Worm (Caenorhabditis elegans) whole organism, L1 larva: ENCODE data around the gene catp-8.

Source experiments
- C04F5.9 ChIP-seq: sonication (generic microtip); optimal IDR thresholded peaks from 2 replicates; lab custom pipeline; 2016; ENCODE audit warnings: missing genetic modification characterization, missing compliant biosample characterization
- C16A3.4 ChIP-seq: fragments of 150-350 bp; optimal IDR thresholded peaks from 2 replicates; lab custom pipeline; 2014; ENCODE audit warnings: missing biosample characterization, missing genetic modification characterization
- F16B12.6 ChIP-seq: fragments of 150-350 bp; optimal IDR thresholded peaks from 2 replicates; lab custom pipeline; 2014; ENCODE audit warnings: missing biosample characterization, missing genetic modification characterization
- Y116A8C.19 ChIP-seq: sonication (generic microtip); optimal IDR thresholded peaks from 2 replicates; lab custom pipeline; 2016; ENCODE audit warnings: missing compliant biosample characterization, missing genetic modification characterization, borderline replicate concordance
- aha-1 ChIP-seq: fragments of 150-350 bp; optimal IDR thresholded peaks from 2 replicates; lab custom pipeline; 2014; ENCODE audit warnings: missing biosample characterization, missing genetic modification characterization
- alr-1 ChIP-seq: fragments of 200-800 bp; sonication (Bioruptor generic); optimal IDR thresholded peaks from 2 replicates; lab custom pipeline; 2018; ENCODE audit warnings: borderline replicate concordance, mild to moderate bottlenecking, missing genetic modification characterization, missing compliant biosample characterization
- aly-2 ChIP-seq: fragments of 150-350 bp; optimal IDR thresholded peaks from 2 replicates; lab custom pipeline; 2014; ENCODE audit warnings: missing biosample characterization, missing genetic modification characterization
- ceh-8 ChIP-seq: fragments of 200-800 bp; sonication (Bioruptor generic); optimal IDR thresholded peaks from 2 replicates; lab custom pipeline; 2018; ENCODE audit warnings: mild to moderate bottlenecking, missing genetic modification characterization, moderate library complexity, missing compliant biosample characterization
- ceh-82 ChIP-seq, 3 experiments: fragments of 150-350 bp in 1 of 3; sonication (generic microtip) in 2 of 3; optimal IDR thresholded peaks; 2 replicates each; lab custom pipeline; 2014 to 2017; ENCODE audit warnings: missing biosample characterization in 3 of 3, missing genetic modification characterization in 3 of 3
- ceh-88 ChIP-seq: fragments of 200-800 bp; sonication (Bioruptor generic); IDR thresholded peaks from 2 replicates; pipeline ENCODE4 v1.3.6; 2022; ENCODE audit warnings: missing genetic modification characterization, missing compliant biosample characterization
- ceh-90 ChIP-seq: sonication (generic microtip); optimal IDR thresholded peaks from 2 replicates; lab custom pipeline; 2016; ENCODE audit warnings: missing genetic modification characterization, missing compliant biosample characterization
- dpl-1 ChIP-seq, 3 experiments: fragments of 150-350 bp in 2 of 3; sonication (generic microtip) in 1 of 3; optimal IDR thresholded peaks; 2 replicates each; lab custom pipeline; 2014 to 2017; ENCODE audit warnings: missing biosample characterization in 3 of 3, missing genetic modification characterization in 3 of 3, missing genetic modification reagents in 3 of 3
- dsc-1 ChIP-seq: sonication (generic microtip); optimal IDR thresholded peaks from 2 replicates; lab custom pipeline; 2016; ENCODE audit warnings: mild to moderate bottlenecking, missing genetic modification characterization, missing compliant biosample characterization
- efl-1 ChIP-seq, 4 experiments: fragments of 150-350 bp; optimal IDR thresholded peaks in 3 of 4; peaks in 1 of 4; 1 replicate in 1 of 4; 2 replicates in 3 of 4; lab custom pipeline; 2014; ENCODE audit warnings: missing biosample characterization in 2 of 4, missing genetic modification characterization in 2 of 4, missing genetic modification reagents in 2 of 4
- efl-3 ChIP-seq: fragments of 200-800 bp; sonication (Bioruptor generic); optimal IDR thresholded peaks from 2 replicates; lab custom pipeline; 2018; ENCODE audit warnings: mild to moderate bottlenecking, missing genetic modification characterization, missing compliant biosample characterization
- fkh-4 ChIP-seq: sonication (generic microtip); optimal IDR thresholded peaks from 2 replicates; lab custom pipeline; 2016; ENCODE audit warnings: missing compliant biosample characterization, missing genetic modification characterization, borderline replicate concordance
- fkh-8 ChIP-seq: sonication (generic microtip); optimal IDR thresholded peaks from 2 replicates; lab custom pipeline; 2016; ENCODE audit warnings: mild to moderate bottlenecking, missing genetic modification characterization, missing compliant biosample characterization
- fos-1 ChIP-seq: fragments of 150-350 bp; optimal IDR thresholded peaks from 2 replicates; lab custom pipeline; 2014; ENCODE audit warnings: missing biosample characterization, missing genetic modification characterization
- grh-1 ChIP-seq: fragments of 200-800 bp; sonication (Bioruptor generic); IDR thresholded peaks from 2 replicates; pipeline ENCODE4 v1.3.6; 2022; ENCODE audit warnings: missing genetic modification reagents, missing genetic modification characterization, missing compliant biosample characterization
- hlh-17 ChIP-seq: fragments of 200-800 bp; sonication (Bioruptor generic); optimal IDR thresholded peaks from 2 replicates; lab custom pipeline; 2018; ENCODE audit warnings: missing genetic modification characterization, mild to moderate bottlenecking, missing compliant biosample characterization, moderate library complexity, borderline replicate concordance
- hpl-2 ChIP-seq: fragments of 150-350 bp; optimal IDR thresholded peaks from 2 replicates; lab custom pipeline; 2014; ENCODE audit warnings: missing biosample characterization, missing genetic modification reagents, missing genetic modification characterization
- isw-1 ChIP-seq: fragments of 200-800 bp; sonication (Bioruptor generic); IDR thresholded peaks from 2 replicates; pipeline ENCODE4 v1.3.6; 2022; ENCODE audit warnings: missing genetic modification characterization, missing compliant biosample characterization
- jun-1 ChIP-seq: fragments of 150-350 bp; optimal IDR thresholded peaks from 2 replicates; lab custom pipeline; 2014; ENCODE audit warnings: missing biosample characterization, missing genetic modification reagents, missing genetic modification characterization
- lin-13 ChIP-seq: fragments of 150-350 bp; optimal IDR thresholded peaks from 2 replicates; lab custom pipeline; 2014; ENCODE audit warnings: missing biosample characterization, missing genetic modification reagents, missing genetic modification characterization
- lin-14 ChIP-seq: fragments of 200-800 bp; sonication (Bioruptor generic); optimal IDR thresholded peaks from 2 replicates; lab custom pipeline; 2018; ENCODE audit warnings: mild to moderate bottlenecking, missing genetic modification characterization, moderate library complexity, missing compliant biosample characterization
- lin-15B ChIP-seq: fragments of 150-350 bp; sonication (generic microtip); optimal IDR thresholded peaks from 3 replicates; lab custom pipeline; 2014; ENCODE audit warnings: missing biosample characterization, missing genetic modification characterization
- lin-35 ChIP-seq, 2 experiments: fragments of 150-350 bp; optimal IDR thresholded peaks; 2 replicates each; lab custom pipeline; 2014; ENCODE audit warnings: missing biosample characterization in 2 of 2, missing genetic modification characterization in 2 of 2, missing genetic modification reagents in 2 of 2
- mdl-1 ChIP-seq, 2 experiments: fragments of 150-350 bp; optimal IDR thresholded peaks; 2 replicates each; lab custom pipeline; 2014 to 2017; ENCODE audit warnings: missing biosample characterization in 2 of 2, missing genetic modification characterization in 2 of 2, inconsistent platforms in 1 of 2
- mef-2 ChIP-seq: fragments of 150-350 bp; optimal IDR thresholded peaks from 2 replicates; lab custom pipeline; 2014; ENCODE audit warnings: missing biosample characterization, missing genetic modification characterization
- mep-1 ChIP-seq: fragments of 150-350 bp; optimal IDR thresholded peaks from 2 replicates; lab custom pipeline; 2014; ENCODE audit warnings: missing biosample characterization, missing genetic modification characterization
- nhr-11 ChIP-seq: fragments of 150-350 bp; optimal IDR thresholded peaks from 2 replicates; lab custom pipeline; 2014; ENCODE audit warnings: missing biosample characterization, missing genetic modification characterization
- nhr-12 ChIP-seq: sonication (generic microtip); optimal IDR thresholded peaks from 2 replicates; lab custom pipeline; 2017; ENCODE audit warnings: missing biosample characterization, missing genetic modification characterization
- nhr-19 ChIP-seq: fragments of 200-800 bp; sonication (Bioruptor generic); conservative IDR thresholded peaks from 2 replicates; pipeline ENCODE4 v1.3.6; 2022; ENCODE audit warnings: missing genetic modification characterization, missing compliant biosample characterization
- nhr-20 ChIP-seq: sonication (generic microtip); optimal IDR thresholded peaks from 2 replicates; lab custom pipeline; 2016; ENCODE audit warnings: mild to moderate bottlenecking, missing genetic modification characterization, missing compliant biosample characterization
- nhr-47 ChIP-seq: sonication (generic microtip); optimal IDR thresholded peaks from 2 replicates; lab custom pipeline; 2016; ENCODE audit warnings: mild to moderate bottlenecking, missing genetic modification characterization, moderate library complexity, missing compliant biosample characterization
- nhr-77 ChIP-seq: fragments of 150-350 bp; optimal IDR thresholded peaks from 2 replicates; lab custom pipeline; 2014; ENCODE audit warnings: missing biosample characterization, missing genetic modification characterization
- nhr-85 ChIP-seq: sonication (generic microtip); peaks from one replicate; lab custom pipeline; 2016; ENCODE audit warnings: missing genetic modification characterization, inconsistent platforms, missing compliant biosample characterization
- nhr-90 ChIP-seq: sonication (generic microtip); optimal IDR thresholded peaks from 2 replicates; lab custom pipeline; 2016; ENCODE audit warnings: mild to moderate bottlenecking, missing genetic modification characterization, missing compliant biosample characterization; ENCODE audit not compliant: poor library complexity
- pqm-1 ChIP-seq: sonication (generic microtip); optimal IDR thresholded peaks from 3 replicates; lab custom pipeline; 2017; ENCODE audit warnings: missing biosample characterization, missing genetic modification characterization
- skn-1 ChIP-seq: fragments of 150-350 bp; optimal IDR thresholded peaks from 2 replicates; lab custom pipeline; 2014; ENCODE audit warnings: missing biosample characterization, missing genetic modification characterization
- snpc-4 ChIP-seq: fragments of 150-350 bp; optimal IDR thresholded peaks from 2 replicates; lab custom pipeline; 2014; ENCODE audit warnings: missing biosample characterization, missing genetic modification characterization
- snu-23 ChIP-seq: sonication (generic microtip); optimal IDR thresholded peaks from 2 replicates; lab custom pipeline; 2016; ENCODE audit warnings: missing genetic modification characterization, missing compliant biosample characterization
- sox-4 ChIP-seq: sonication (generic microtip); optimal IDR thresholded peaks from 2 replicates; lab custom pipeline; 2016; ENCODE audit warnings: missing genetic modification characterization, missing compliant biosample characterization
- swsn-7 ChIP-seq: sonication (generic microtip); optimal IDR thresholded peaks from 2 replicates; lab custom pipeline; 2016; ENCODE audit warnings: missing genetic modification characterization, missing compliant biosample characterization
- tbx-2 ChIP-seq: sonication (generic microtip); optimal IDR thresholded peaks from 2 replicates; lab custom pipeline; 2016; ENCODE audit warnings: missing genetic modification characterization, missing compliant biosample characterization
- tlp-1 ChIP-seq: fragments of 150-350 bp; optimal IDR thresholded peaks from 2 replicates; lab custom pipeline; 2014; ENCODE audit warnings: missing biosample characterization, missing genetic modification characterization
- unc-130 ChIP-seq: fragments of 150-350 bp; optimal IDR thresholded peaks from 2 replicates; lab custom pipeline; 2017; ENCODE audit warnings: missing biosample characterization, missing genetic modification characterization, inconsistent platforms
- unc-86 ChIP-seq: sonication (generic microtip); optimal IDR thresholded peaks from 2 replicates; lab custom pipeline; 2016; ENCODE audit warnings: missing genetic modification characterization, missing compliant biosample characterization
- zip-4 ChIP-seq: fragments of 200-800 bp; sonication (Bioruptor generic); optimal IDR thresholded peaks from 2 replicates; lab custom pipeline; 2018; ENCODE audit warnings: mild to moderate bottlenecking, missing genetic modification characterization, moderate library complexity, missing compliant biosample characterization
- ztf-11 ChIP-seq, 2 experiments: sonication (generic microtip); optimal IDR thresholded peaks; 2 replicates each; lab custom pipeline; 2016 to 2017; ENCODE audit warnings: missing genetic modification characterization in 2 of 2, missing biosample characterization in 1 of 2, missing compliant biosample characterization in 1 of 2

The catp-8 gene

ce11 chrIV:11526189-11526588, 47.1 kb upstream of the catp-8 start:
- TF ChIP-seq nhr-47 (tag; lab: Kevin White, UChicago) (no peak), nhr-85 (tag; lab: Kevin White, UChicago) (peak; percentile 50)

ce11 chrIV:11524241-11524692, 45.2 kb upstream of the catp-8 start, which contains the start of gene mep-1:
mep-1 (plus strand) TSS chrIV:11524642.
- TF ChIP-seq swsn-7 (tag; lab: Kevin White, UChicago) (peak; percentile 75), unc-130 (tag; lab: Kevin White, UChicago) (peak; percentile 3), tbx-2 (tag; lab: Kevin White, UChicago) (peak; percentile 33), lin-35 (GFP tag; optimal IDR thresholded peaks at IDR 0.05; lab: Kevin White, UChicago) (peak; percentile 51 to 76), C04F5.9 (tag; lab: Kevin White, UChicago) (peak; percentile 11), C16A3.4 (tag; lab: Kevin White, UChicago) (peak; percentile 42), mdl-1 (tag; optimal IDR thresholded peaks at IDR 0.05; lab: Kevin White, UChicago) (peak in 1 of 2 experiments; percentile 32), mef-2 (tag; lab: Kevin White, UChicago) (peak; percentile 20), sox-4 (no peak), nhr-47 (tag; lab: Kevin White, UChicago) (peak; percentile 63), Y116A8C.19 (tag; lab: Kevin White, UChicago) (no peak), pqm-1 (tag; lab: Kevin White, UChicago) (no peak), zip-4 (GFP tag; lab: Kevin White, UChicago) (no peak), ceh-88 (GFP tag; lab: Robert Waterston, UW) (no peak), nhr-90 (tag; lab: Kevin White, UChicago) (peak; percentile 30), lin-14 (peak; percentile 91), efl-3 (GFP tag; lab: Kevin White, UChicago) (no peak), nhr-11 (no peak), jun-1 (tag; lab: Kevin White, UChicago) (no peak), skn-1 (peak; percentile 66), grh-1 (no peak), dpl-1 (GFP tag; optimal IDR thresholded peaks at IDR 0.05; lab: Kevin White, UChicago) (peak; percentile 59 to 69 (median 68)), isw-1 (peak; percentile 38; the same call in 1 of the 2 replicates), tlp-1 (tag; lab: Kevin White, UChicago) (no peak), unc-86 (peak; percentile 52), fkh-8 (tag; lab: Kevin White, UChicago) (peak; percentile 84), snpc-4 (tag; lab: Kevin White, UChicago) (peak; percentile 34), F16B12.6 (tag; lab: Kevin White, UChicago) (peak; percentile 42), hlh-17 (no peak), fos-1 (tag; lab: Kevin White, UChicago) (peak; percentile 32), mep-1 (tag; lab: Kevin White, UChicago) (peak; percentile 65), snu-23 (GFP tag; lab: Kevin White, UChicago) (peak; percentile 75), nhr-77 (tag; lab: Kevin White, UChicago) (peak; percentile 49), dsc-1 (tag; lab: Kevin White, UChicago) (peak; percentile 47), ceh-90 (tag; lab: Kevin White, UChicago) (no peak), ceh-82 (tag; optimal IDR thresholded peaks at IDR 0.05; lab: Kevin White, UChicago) (peak; percentile 14 to 77 (median 57)), aha-1 (tag; lab: Kevin White, UChicago) (peak; percentile 33), lin-15B (peak; percentile 67), aly-2 (tag; lab: Kevin White, UChicago) (peak; percentile 8), fkh-4 (tag; lab: Kevin White, UChicago) (peak; percentile 28), ztf-11 (tag; optimal IDR thresholded peaks at IDR 0.05; lab: Kevin White, UChicago) (peak in 1 of 2 experiments; percentile 49), lin-13 (peak; percentile 77), hpl-2 (GFP tag; lab: Kevin White, UChicago) (no peak), alr-1 (tag; lab: Kevin White, UChicago) (no peak), nhr-20 (tag; lab: Kevin White, UChicago) (peak; percentile 54), ceh-8 (GFP tag; lab: Kevin White, UChicago) (no peak), nhr-19 (peak; percentile 61), nhr-12 (tag; lab: Kevin White, UChicago) (no peak), efl-1 (optimal IDR thresholded peaks at IDR 0.05; lab: Kevin White, UChicago) (peak; percentile 60 to 62), efl-1 (GFP tag; optimal IDR thresholded peaks at IDR 0.05 in 1 of 2; lab: Kevin White, UChicago) (peak; percentile 47 to 92)
